Worm (Caenorhabditis elegans) whole organism, L1 larva: ENCODE results near the gene H37A05.4.

Experiments
- C16A3.4 ChIP-seq: fragments of 150-350 bp; optimal IDR thresholded peaks from 2 replicates; lab custom pipeline; 2014; ENCODE audit warnings: missing biosample characterization, missing genetic modification characterization
- fkh-8 ChIP-seq: sonication (generic microtip); optimal IDR thresholded peaks from 2 replicates; lab custom pipeline; 2016; ENCODE audit warnings: mild to moderate bottlenecking, missing genetic modification characterization, missing compliant biosample characterization
- hlh-4 ChIP-seq: sonication (generic microtip); optimal IDR thresholded peaks from 2 replicates; lab custom pipeline; 2016; ENCODE audit warnings: mild to moderate bottlenecking, missing genetic modification characterization, missing compliant biosample characterization
- isw-1 ChIP-seq: fragments of 200-800 bp; sonication (Bioruptor generic); IDR thresholded peaks from 2 replicates; pipeline ENCODE4 v1.3.6; 2022; ENCODE audit warnings: missing genetic modification characterization, missing compliant biosample characterization
- lin-13 ChIP-seq: fragments of 150-350 bp; optimal IDR thresholded peaks from 2 replicates; lab custom pipeline; 2014; ENCODE audit warnings: missing biosample characterization, missing genetic modification reagents, missing genetic modification characterization
- lin-15B ChIP-seq: fragments of 150-350 bp; sonication (generic microtip); optimal IDR thresholded peaks from 3 replicates; lab custom pipeline; 2014; ENCODE audit warnings: missing biosample characterization, missing genetic modification characterization
- lsy-2 ChIP-seq, 2 experiments: fragments of 150-350 bp; optimal IDR thresholded peaks; 2 replicates each; lab custom pipeline; 2014; ENCODE audit warnings: missing biosample characterization in 2 of 2, missing genetic modification characterization in 2 of 2
- nhr-12 ChIP-seq: sonication (generic microtip); optimal IDR thresholded peaks from 2 replicates; lab custom pipeline; 2017; ENCODE audit warnings: missing biosample characterization, missing genetic modification characterization
- nhr-237 ChIP-seq: fragments of 150-350 bp; optimal IDR thresholded peaks from 2 replicates; lab custom pipeline; 2014; ENCODE audit warnings: missing biosample characterization, missing genetic modification characterization
- rnt-1 ChIP-seq: sonication (generic microtip); optimal IDR thresholded peaks from 2 replicates; lab custom pipeline; 2016; ENCODE audit warnings: mild to moderate bottlenecking, missing genetic modification characterization, moderate library complexity, missing compliant biosample characterization
- skn-1 ChIP-seq: fragments of 150-350 bp; optimal IDR thresholded peaks from 2 replicates; lab custom pipeline; 2014; ENCODE audit warnings: missing biosample characterization, missing genetic modification characterization
- sox-4 ChIP-seq: sonication (generic microtip); optimal IDR thresholded peaks from 2 replicates; lab custom pipeline; 2016; ENCODE audit warnings: missing genetic modification characterization, missing compliant biosample characterization
- xbp-1 ChIP-seq: sonication (generic microtip); optimal IDR thresholded peaks from 2 replicates; lab custom pipeline; 2016; ENCODE audit warnings: missing genetic modification characterization, missing compliant biosample characterization

- TF ChIP-seq rnt-1 (tag; lab: Kevin White, UChicago) (no peak), lsy-2 (tag; optimal IDR thresholded peaks at IDR 0.05; lab: Kevin White, UChicago) (peak in 1 of 2 experiments; percentile 12), C16A3.4 (peak; percentile 48), lin-15B (tag; lab: Kevin White, UChicago) (no peak), sox-4 (tag; lab: Kevin White, UChicago) (no peak), xbp-1 (tag; lab: Kevin White, UChicago) (no peak), nhr-12 (tag; lab: Kevin White, UChicago) (no peak), isw-1 (no peak), fkh-8 (tag; lab: Kevin White, UChicago) (no peak), hlh-4 (tag; lab: Kevin White, UChicago) (no peak), lin-13 (GFP tag; lab: Kevin White, UChicago) (no peak), skn-1 (tag; lab: Kevin White, UChicago) (no peak), nhr-237 (tag; lab: Kevin White, UChicago) (no peak)
Measured at ce11 chrV:13660660-13661325, 11.2 kb upstream of the H37A05.4 start, which contains the start of gene letm-1.
